Worm (Caenorhabditis elegans) whole organism, late embryonic: ENCODE results near the gene T13C2.2.

Source experiments
- ceh-6 ChIP-seq: fragments of 200-800 bp; sonication (Bioruptor generic); optimal IDR thresholded peaks from 2 replicates; lab custom pipeline; 2018; ENCODE audit warnings: mild to moderate bottlenecking, missing genetic modification characterization, missing compliant biosample characterization
- fkh-6 ChIP-seq: sonication (generic microtip); optimal IDR thresholded peaks from 2 replicates; lab custom pipeline; 2016; ENCODE audit warnings: missing genetic modification characterization, missing compliant biosample characterization
- hlh-8 ChIP-seq: sonication (generic microtip); optimal IDR thresholded peaks from 2 replicates; lab custom pipeline; 2016; ENCODE audit warnings: missing genotype, missing genetic modification characterization, missing compliant biosample characterization
- madf-2 ChIP-seq: sonication (generic microtip); optimal IDR thresholded peaks from 2 replicates; lab custom pipeline; 2017; ENCODE audit warnings: missing genetic modification characterization, missing compliant biosample characterization
- nhr-11 ChIP-seq: fragments of 150-350 bp; optimal IDR thresholded peaks from 2 replicates; lab custom pipeline; 2014; ENCODE audit warnings: missing biosample characterization, missing genetic modification characterization
- pqm-1 ChIP-seq: sonication (generic microtip); optimal IDR thresholded peaks from 2 replicates; lab custom pipeline; 2016; ENCODE audit warnings: missing genetic modification characterization, missing compliant biosample characterization
- rnt-1 ChIP-seq: sonication (generic microtip); optimal IDR thresholded peaks from 2 replicates; lab custom pipeline; 2016; ENCODE audit warnings: missing genetic modification characterization, missing compliant biosample characterization

DNA sequence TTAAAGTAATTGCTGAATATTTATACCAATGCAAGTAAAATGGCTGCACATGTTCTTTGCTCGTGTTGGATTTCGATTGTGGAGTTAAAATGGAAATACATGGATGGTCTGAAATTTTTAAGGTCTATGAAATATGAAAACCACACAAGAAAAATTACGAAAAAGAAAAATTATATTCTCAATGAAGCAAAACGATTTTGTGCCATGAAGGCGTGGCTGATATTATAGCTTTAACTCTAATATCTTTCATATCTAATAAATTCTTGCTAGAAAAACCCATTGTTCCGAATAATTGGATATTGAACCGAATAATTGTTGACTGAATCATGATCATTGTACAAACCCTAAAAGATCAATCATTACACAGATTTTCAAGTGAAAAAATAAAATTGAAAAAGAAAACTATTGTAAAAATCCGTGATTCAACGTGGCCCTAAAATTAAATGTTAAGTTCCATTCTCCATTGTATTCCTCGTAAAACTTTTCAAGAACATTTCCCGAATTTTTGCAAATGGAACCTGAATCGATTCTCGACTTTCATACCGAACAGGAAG, 37.2 kb upstream of the T13C2.2 start, which contains the start of the genes srx-95 and fis-1:
- TF ChIP-seq rnt-1 (tag; lab: Kevin White, UChicago): no peak
- no peak for TF ChIP-seq hlh-8 (tag; lab: Kevin White, UChicago)
- TF ChIP-seq madf-2 (tag; lab: Kevin White, UChicago): no peak
- TF ChIP-seq pqm-1: no peak
- TF ChIP-seq ceh-6: no peak
- TF ChIP-seq nhr-11 (tag; lab: Kevin White, UChicago): no peak
- TF ChIP-seq fkh-6 (tag; lab: Kevin White, UChicago): no peak
